Fruit fly (Drosophila melanogaster) whole organism, embryonic: ENCODE data around the gene CG3117.

Source experiments
- Asciz ChIP-seq: fragments of 200-800 bp; sonication (Bioruptor generic); optimal IDR thresholded peaks from 2 replicates; lab custom pipeline; 2017; ENCODE audit warnings: missing biosample characterization, mild to moderate bottlenecking, missing genetic modification characterization, missing genetic modification reagents
- Atf6 ChIP-seq: fragments of 200-800 bp; sonication (Bioruptor generic); IDR thresholded peaks from 2 replicates; pipeline ENCODE4 v1.3.6; 2022; ENCODE audit warnings: missing biosample characterization, missing genetic modification characterization
- BtbVII ChIP-seq: fragments of 200-800 bp; sonication (Bioruptor generic); optimal IDR thresholded peaks from 3 replicates; lab custom pipeline; 2017; ENCODE audit warnings: missing biosample characterization, mild to moderate bottlenecking, missing genetic modification characterization
- CG10209 ChIP-seq: fragments of 200-800 bp; sonication (Bioruptor generic); optimal IDR thresholded peaks from 3 replicates; lab custom pipeline; 2017; ENCODE audit warnings: missing biosample characterization, mild to moderate bottlenecking, missing genetic modification characterization, missing genetic modification reagents
- CG10462 ChIP-seq: fragments of 200-800 bp; sonication (Bioruptor generic); optimal IDR thresholded peaks from 2 replicates; lab custom pipeline; 2016; ENCODE audit warnings: missing biosample characterization, missing genetic modification characterization
- CG10979 ChIP-seq: fragments of 200-800 bp; sonication (Bioruptor generic); optimal IDR thresholded peaks from 2 replicates; lab custom pipeline; 2018; ENCODE audit warnings: missing biosample characterization, mild to moderate bottlenecking, missing genetic modification characterization, moderate library complexity
- CG11723 ChIP-seq: fragments of 200-800 bp; sonication (Bioruptor generic); optimal IDR thresholded peaks from 2 replicates; lab custom pipeline; 2017; ENCODE audit warnings: missing biosample characterization, mild to moderate bottlenecking, missing genetic modification characterization
- CG14441 ChIP-seq: fragments of 200-800 bp; sonication (Bioruptor generic); IDR thresholded peaks from 2 replicates; pipeline ENCODE4 v1.3.6; 2022; ENCODE audit warnings: missing biosample characterization, missing genetic modification characterization
- CG15479 ChIP-seq: fragments of 200-800 bp; sonication (Bioruptor generic); optimal IDR thresholded peaks from 3 replicates; lab custom pipeline; 2019; ENCODE audit warnings: missing biosample characterization, mild to moderate bottlenecking, missing genetic modification characterization, moderate library complexity
- CG1603 ChIP-seq: fragments of 200-800 bp; sonication (Bioruptor generic); optimal IDR thresholded peaks from 2 replicates; lab custom pipeline; 2019; ENCODE audit warnings: missing biosample characterization, mild to moderate bottlenecking, missing genetic modification characterization, moderate library complexity
- CG2120 ChIP-seq: fragments of 200-800 bp; sonication (Bioruptor generic); optimal IDR thresholded peaks from 3 replicates; lab custom pipeline; 2016; ENCODE audit warnings: missing biosample characterization, missing genetic modification characterization
- CG31388 ChIP-seq: fragments of 200-800 bp; sonication (Bioruptor generic); optimal IDR thresholded peaks from 2 replicates; lab custom pipeline; 2016; ENCODE audit warnings: missing biosample characterization, missing genetic modification characterization
- CG3838 ChIP-seq: fragments of 200-800 bp; sonication (Bioruptor generic); optimal IDR thresholded peaks from 3 replicates; lab custom pipeline; 2016; ENCODE audit warnings: missing biosample characterization, missing genetic modification characterization
- CG4854 ChIP-seq: fragments of 200-800 bp; sonication (Bioruptor generic); optimal IDR thresholded peaks from 2 replicates; lab custom pipeline; 2016; ENCODE audit warnings: missing biosample characterization, missing genetic modification characterization, inconsistent platforms
- CG7987 ChIP-seq: fragments of 200-800 bp; sonication (Bioruptor generic); optimal IDR thresholded peaks from 2 replicates; lab custom pipeline; 2018; ENCODE audit warnings: missing biosample characterization, mild to moderate bottlenecking, missing genetic modification characterization, moderate library complexity
- Fer3 ChIP-seq: fragments of 200-800 bp; sonication (Bioruptor generic); optimal IDR thresholded peaks from 2 replicates; lab custom pipeline; 2018; ENCODE audit warnings: missing biosample characterization, mild to moderate bottlenecking, missing genetic modification characterization, moderate library complexity
- HHEX ChIP-seq: fragments of 200-800 bp; sonication (Bioruptor generic); optimal IDR thresholded peaks from 3 replicates; lab custom pipeline; 2017; ENCODE audit warnings: missing biosample characterization, mild to moderate bottlenecking, missing genetic modification characterization, missing genetic modification reagents
- Hand ChIP-seq: fragments of 200-800 bp; sonication (Bioruptor generic); optimal IDR thresholded peaks from 2 replicates; lab custom pipeline; 2017; ENCODE audit warnings: mild to moderate bottlenecking, missing biosample characterization, missing genetic modification reagents, missing genetic modification characterization
- Hmx ChIP-seq: fragments of 200-800 bp; sonication (Bioruptor generic); optimal IDR thresholded peaks from 2 replicates; lab custom pipeline; 2016; ENCODE audit warnings: missing biosample characterization, missing genetic modification characterization
- Hr78 ChIP-seq, 2 experiments: fragments of 200-800 bp in 1 of 2; fragments of >200 bp in 1 of 2; sonication (Bioruptor generic) in 1 of 2; optimal IDR thresholded peaks; 2 replicates each; lab custom pipeline; 2017 to 2019; ENCODE audit warnings: missing biosample characterization in 2 of 2, missing genetic modification characterization in 2 of 2, mild to moderate bottlenecking in 1 of 2, moderate library complexity in 1 of 2
- Jarid2 ChIP-seq: fragments of 200-800 bp; sonication (Bioruptor generic); optimal IDR thresholded peaks from 3 replicates; lab custom pipeline; 2017; ENCODE audit warnings: mild to moderate bottlenecking, missing biosample characterization, missing genetic modification reagents, missing genetic modification characterization
- Lpt ChIP-seq: fragments of >200 bp; optimal IDR thresholded peaks from 2 replicates; lab custom pipeline; 2018; ENCODE audit warnings: missing biosample characterization, missing genetic modification characterization
- MTF-1 ChIP-seq: fragments of 200-800 bp; sonication (Bioruptor generic); optimal IDR thresholded peaks from 2 replicates; lab custom pipeline; 2018; ENCODE audit warnings: missing biosample characterization, mild to moderate bottlenecking, missing genetic modification characterization, borderline replicate concordance
- Mad ChIP-seq: fragments of 200-800 bp; sonication (Bioruptor generic); optimal IDR thresholded peaks from 2 replicates; lab custom pipeline; 2016; ENCODE audit warnings: missing biosample characterization, missing genetic modification characterization
- NK7.1 ChIP-seq: fragments of 200-800 bp; sonication (Bioruptor generic); optimal IDR thresholded peaks from 3 replicates; lab custom pipeline; 2016; ENCODE audit warnings: missing biosample characterization, missing genetic modification characterization
- Oaz ChIP-seq: fragments of 200-800 bp; sonication (Bioruptor generic); IDR thresholded peaks from 2 replicates; pipeline ENCODE4 v1.3.6; 2022; ENCODE audit warnings: missing biosample characterization, missing genetic modification characterization
- PHDP ChIP-seq: fragments of 200-800 bp; sonication (Bioruptor generic); optimal IDR thresholded peaks from 3 replicates; lab custom pipeline; 2018; ENCODE audit warnings: missing biosample characterization, mild to moderate bottlenecking, missing genetic modification characterization, moderate library complexity
- Sry-β ChIP-seq: fragments of 200-800 bp; sonication (Bioruptor generic); optimal IDR thresholded peaks from 2 replicates; lab custom pipeline; 2018; ENCODE audit warnings: missing biosample characterization, mild to moderate bottlenecking, missing genetic modification characterization, moderate library complexity
- Sry-δ ChIP-seq: fragments of 200-800 bp; sonication (Bioruptor generic); optimal IDR thresholded peaks from 2 replicates; lab custom pipeline; 2016; ENCODE audit warnings: missing biosample characterization, missing genetic modification characterization
- Ssrp ChIP-seq: fragments of 200-800 bp; sonication (Bioruptor generic); optimal IDR thresholded peaks from 2 replicates; lab custom pipeline; 2018; ENCODE audit warnings: missing biosample characterization, mild to moderate bottlenecking, missing genetic modification characterization, moderate library complexity
- Stat92E ChIP-seq, 3 experiments: fragments of >200 bp in 2 of 3; fragments of 200-800 bp in 1 of 3; sonication (Bioruptor generic) in 1 of 3; optimal IDR thresholded peaks; 2 replicates each; lab custom pipeline; 2017 to 2019; ENCODE audit warnings: missing biosample characterization in 3 of 3, missing genetic modification characterization in 3 of 3, mild to moderate bottlenecking in 1 of 3, moderate library complexity in 1 of 3
- bcd ChIP-seq: fragments of 200-800 bp; sonication (Bioruptor generic); optimal IDR thresholded peaks from 2 replicates; lab custom pipeline; 2017; ENCODE audit warnings: missing biosample characterization, mild to moderate bottlenecking, missing genetic modification characterization
- cas ChIP-seq: fragments of 200-800 bp; sonication (Bioruptor generic); IDR thresholded peaks from 2 replicates; pipeline ENCODE4 v1.3.6; 2022; ENCODE audit warnings: missing biosample characterization, missing genetic modification characterization
- dan ChIP-seq: fragments of 200-800 bp; sonication (Bioruptor generic); IDR thresholded peaks from 2 replicates; pipeline ENCODE4 v1.3.6; 2022; ENCODE audit warnings: missing biosample characterization, missing genetic modification characterization
- inv ChIP-seq: fragments of 200-800 bp; sonication (Bioruptor generic); IDR thresholded peaks from 2 replicates; pipeline ENCODE4 v1.3.6; 2022; ENCODE audit warnings: missing biosample characterization, missing genetic modification characterization; ENCODE audit not compliant: partially characterized antibody
- klu ChIP-seq: fragments of 200-800 bp; sonication (Bioruptor generic); IDR thresholded peaks from 2 replicates; pipeline ENCODE4 v1.3.6; 2022; ENCODE audit warnings: missing biosample characterization, missing genetic modification characterization
- nerfin-1 ChIP-seq: fragments of 200-800 bp; sonication (Bioruptor generic); optimal IDR thresholded peaks from 3 replicates; lab custom pipeline; 2019; ENCODE audit warnings: missing biosample characterization, mild to moderate bottlenecking, missing genetic modification characterization, moderate library complexity
- nerfin-2 ChIP-seq: fragments of 200-800 bp; sonication (Bioruptor generic); IDR thresholded peaks from 2 replicates; pipeline ENCODE4 v1.3.6; 2022; ENCODE audit warnings: missing biosample characterization, missing genetic modification characterization; ENCODE audit not compliant: partially characterized antibody
- phol ChIP-seq: fragments of 200-800 bp; sonication (Bioruptor generic); optimal IDR thresholded peaks from 3 replicates; lab custom pipeline; 2018; ENCODE audit warnings: missing biosample characterization, mild to moderate bottlenecking, missing genetic modification characterization, moderate library complexity
- shn ChIP-seq: fragments of 200-800 bp; sonication (Bioruptor generic); optimal IDR thresholded peaks from 3 replicates; lab custom pipeline; 2016; ENCODE audit warnings: missing biosample characterization, missing genetic modification characterization
- stwl ChIP-seq: fragments of 200-800 bp; sonication (Bioruptor generic); optimal IDR thresholded peaks from 3 replicates; lab custom pipeline; 2018; ENCODE audit warnings: missing biosample characterization, mild to moderate bottlenecking, missing genetic modification characterization, moderate library complexity
- tap ChIP-seq: fragments of 200-800 bp; optimal IDR thresholded peaks from 3 replicates; lab custom pipeline; 2019; ENCODE audit warnings: missing biosample characterization, mild to moderate bottlenecking, missing genetic modification characterization, moderate library complexity
- tna ChIP-seq: fragments of 200-800 bp; sonication (Bioruptor generic); IDR thresholded peaks from 2 replicates; pipeline ENCODE4 v1.3.6; 2022; ENCODE audit warnings: missing biosample characterization, missing genetic modification characterization; ENCODE audit not compliant: partially characterized antibody
- toy ChIP-seq: fragments of 200-800 bp; sonication (Bioruptor generic); IDR thresholded peaks from 2 replicates; pipeline ENCODE4 v1.3.6; 2022; ENCODE audit warnings: missing biosample characterization, missing genetic modification characterization
- tup ChIP-seq: fragments of 200-800 bp; sonication (Bioruptor generic); optimal IDR thresholded peaks from 2 replicates; lab custom pipeline; 2016; ENCODE audit warnings: missing biosample characterization, mild to moderate bottlenecking, missing genetic modification characterization, moderate library complexity
- twi ChIP-seq: fragments of 200-800 bp; optimal IDR thresholded peaks from 2 replicates; lab custom pipeline; 2019; ENCODE audit warnings: missing biosample characterization, mild to moderate bottlenecking, missing genetic modification characterization, moderate library complexity
- vnd ChIP-seq: fragments of 200-800 bp; sonication (Bioruptor generic); IDR thresholded peaks from 3 replicates; pipeline ENCODE4 v1.3.6; 2022; ENCODE audit warnings: missing biosample characterization, missing genetic modification characterization; ENCODE audit not compliant: partially characterized antibody

CG3117 gene

dm6 chr2L:2884683-2885502 is 37.9 kb upstream of the CG3117 start (continued):
- TF ChIP-seq dan (GFP tag; lab: Robert Waterston, UW) = no peak
- TF ChIP-seq CG4854 = no peak
- 0 out of 2 replicates have a peak, but pooled peaks have one; percentile 15 for TF ChIP-seq cas (GFP tag; lab: Robert Waterston, UW)
- peak; percentile 61 for TF ChIP-seq Sry-β (GFP tag; lab: Kevin White, UChicago)
- TF ChIP-seq Hand (GFP tag; lab: Kevin White, UChicago) = peak; percentile 39
- TF ChIP-seq phol = peak; percentile 71
- TF ChIP-seq Stat92E (GFP tag; optimal IDR thresholded peaks at IDR 0.05; lab: Kevin White, UChicago) = peak in 1 of 3 experiments; percentile 19
- TF ChIP-seq Hr78 (GFP tag; optimal IDR thresholded peaks at IDR 0.05; lab: Kevin White, UChicago) = peak in 1 of 2 experiments; percentile 98
- TF ChIP-seq CG10979 = no peak
- TF ChIP-seq CG10462 = no peak
- TF ChIP-seq tup (GFP tag; lab: Kevin White, UChicago) = no peak
- TF ChIP-seq nerfin-1 = peak; percentile 53
- no peak for TF ChIP-seq BtbVII
- TF ChIP-seq PHDP = peak; percentile 33
- TF ChIP-seq klu (GFP tag; lab: Robert Waterston, UW) = peak; percentile 77
- TF ChIP-seq toy (GFP tag; lab: Robert Waterston, UW) = no peak
- no peak for TF ChIP-seq CG31388 (GFP tag; lab: Kevin White, UChicago)
- peak; percentile 57; the same call in 1 of the 2 replicates for TF ChIP-seq tna
- peak; percentile 42 for TF ChIP-seq Fer3
- TF ChIP-seq CG3838 (GFP tag; lab: Kevin White, UChicago) = no peak
- 0 out of 2 replicates have a peak, but pooled peaks have one; percentile 18 for TF ChIP-seq inv (GFP tag; lab: Robert Waterston, UW)
- TF ChIP-seq Mad = peak; percentile 63
- TF ChIP-seq Atf6 = peak; percentile 31
- TF ChIP-seq Asciz (GFP tag; lab: Kevin White, UChicago) = no peak
- TF ChIP-seq tap (tag; lab: Kevin White, UChicago) = no peak
- TF ChIP-seq CG7987 (GFP tag; lab: Kevin White, UChicago) = peak; percentile 83
- TF ChIP-seq stwl (tag; lab: Kevin White, UChicago) = peak; percentile 80
- TF ChIP-seq CG1603 (tag; lab: Kevin White, UChicago) = peak; percentile 89
- no peak for TF ChIP-seq CG11723 (GFP tag; lab: Kevin White, UChicago)
- TF ChIP-seq twi (tag; lab: Kevin White, UChicago) = peak; percentile 22
- no peak for TF ChIP-seq CG15479 (GFP tag; lab: Kevin White, UChicago)
- no peak for TF ChIP-seq Lpt (GFP tag; lab: Kevin White, UChicago)
- no peak for TF ChIP-seq Hmx (GFP tag; lab: Kevin White, UChicago)
- no peak for TF ChIP-seq nerfin-2 (GFP tag; lab: Robert Waterston, UW)
- TF ChIP-seq Jarid2 (GFP tag; lab: Kevin White, UChicago) = peak; percentile 93
- TF ChIP-seq vnd (GFP tag; lab: Robert Waterston, UW) = no peak
- no peak for TF ChIP-seq CG10209 (GFP tag; lab: Kevin White, UChicago)
- no peak for TF ChIP-seq Sry-δ (GFP tag; lab: Kevin White, UChicago)
- peak; percentile 59 for TF ChIP-seq CG2120 (GFP tag; lab: Kevin White, UChicago)
- peak; percentile 75 for TF ChIP-seq MTF-1 (GFP tag; lab: Kevin White, UChicago)
- TF ChIP-seq bcd (GFP tag; lab: Kevin White, UChicago) = no peak
- no peak for TF ChIP-seq Ssrp (tag; lab: Kevin White, UChicago)
- TF ChIP-seq HHEX (GFP tag; lab: Kevin White, UChicago) = peak; percentile 58
- TF ChIP-seq NK7.1 (GFP tag; lab: Kevin White, UChicago) = no peak
- TF ChIP-seq Oaz (GFP tag; lab: Robert Waterston, UW) = 0 out of 2 replicates have a peak, but pooled peaks have one; percentile 30
- peak; percentile 35 for TF ChIP-seq shn
- peak; percentile 69 for TF ChIP-seq CG14441 (GFP tag; lab: Robert Waterston, UW)
